Fruit fly (Drosophila melanogaster): ENCODE data around the gene CG17776.
A peak's percentile ranks its signal among the peaks of the same experiment; 100 is the strongest.

The CG17776 gene

DNA sequence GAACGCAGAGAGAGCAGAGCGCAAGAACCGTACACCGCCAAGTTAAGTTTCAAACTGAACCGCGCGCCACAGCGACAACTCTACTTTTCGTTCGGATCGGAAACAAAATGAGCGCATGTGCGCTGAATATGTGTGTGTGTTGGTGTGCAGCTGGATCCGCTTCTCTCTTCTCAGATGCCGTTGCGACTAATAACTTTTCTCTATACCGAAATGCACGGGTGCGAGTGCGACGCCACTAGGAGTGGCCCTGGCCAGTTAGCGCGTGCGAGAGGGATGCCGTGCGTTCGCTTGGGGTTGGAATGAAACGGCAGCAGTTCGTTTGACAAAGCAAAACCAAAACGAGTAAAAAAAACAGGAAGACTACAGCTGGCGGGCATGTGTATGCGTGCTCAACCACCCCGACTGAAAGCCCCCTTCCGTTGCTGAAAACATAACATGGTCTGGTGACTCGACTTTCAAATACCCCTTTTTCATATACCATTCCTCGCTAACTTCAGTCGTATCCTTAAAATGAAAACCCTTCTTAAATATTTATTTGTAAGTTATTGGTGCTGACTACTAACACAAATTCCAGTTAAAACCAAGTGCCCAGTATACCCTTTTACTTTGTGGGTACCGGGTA, 47.6 kb upstream of the CG17776 start (continued):
- TF ChIP-seq CG10147 (GFP tag; optimal IDR thresholded peaks at IDR 0.05): peak; percentile 100
- TF ChIP-seq Max (GFP tag; optimal IDR thresholded peaks at IDR 0.05): peak; percentile 100
- peak; percentile 100 for TF ChIP-seq D19B (GFP tag; optimal IDR thresholded peaks at IDR 0.05)
- peak; percentile 93 for TF ChIP-seq Adf1 (GFP tag; IDR thresholded peaks at IDR 0.05)
- TF ChIP-seq bcd (GFP tag; optimal IDR thresholded peaks at IDR 0.05): peak; percentile 100
- peak; percentile 100 for TF ChIP-seq Ravus (GFP tag; IDR thresholded peaks at IDR 0.05)
- TF ChIP-seq lmd (GFP tag; IDR thresholded peaks at IDR 0.05): peak; percentile 100
- TF ChIP-seq CG10543 (GFP tag; optimal IDR thresholded peaks at IDR 0.05): peak; percentile 96
- peak; percentile 95 for TF ChIP-seq stwl (tag; optimal IDR thresholded peaks at IDR 0.05)
- TF ChIP-seq Sry-β (GFP tag; optimal IDR thresholded peaks at IDR 0.05): peak; percentile 82
- no peak for TF ChIP-seq Tbp (GFP tag; optimal IDR thresholded peaks at IDR 0.05)
- peak; percentile 100 for TF ChIP-seq az2 (GFP tag; optimal IDR thresholded peaks at IDR 0.05)
- TF ChIP-seq br (optimal IDR thresholded peaks at IDR 0.05): no peak
- peak; percentile 100 for TF ChIP-seq Oaz (GFP tag; IDR thresholded peaks at IDR 0.05)
- peak; percentile 100 for TF ChIP-seq Sox102F (GFP tag; optimal IDR thresholded peaks at IDR 0.05)
- peak; percentile 98 for TF ChIP-seq trem (tag; optimal IDR thresholded peaks at IDR 0.05)
- peak; percentile 100 for TF ChIP-seq CG14014 (GFP tag; IDR thresholded peaks at IDR 0.05)
- peak; percentile 100 for TF ChIP-seq sens (GFP tag)
- TF ChIP-seq Opbp (GFP tag; IDR thresholded peaks at IDR 0.05; ENCODE audit: partially characterized antibody): 0 out of 3 replicates have a peak, but pooled peaks have one; percentile 28
- TF ChIP-seq kay (GFP tag; optimal IDR thresholded peaks at IDR 0.05): peak; percentile 100
- TF ChIP-seq CG2202 (tag; optimal IDR thresholded peaks at IDR 0.05): peak; percentile 100
- TF ChIP-seq tio (GFP tag; optimal IDR thresholded peaks at IDR 0.05): peak; percentile 99
- TF ChIP-seq insv (GFP tag; optimal IDR thresholded peaks at IDR 0.05): peak; percentile 71 to 87
- TF ChIP-seq Atf-2 (GFP tag; optimal IDR thresholded peaks at IDR 0.05): peak; percentile 100
- TF ChIP-seq B-H2 (GFP tag; optimal IDR thresholded peaks at IDR 0.05): peak; percentile 99
- peak; percentile 100 for TF ChIP-seq Drgx (GFP tag; IDR thresholded peaks at IDR 0.05)
- no peak for TF ChIP-seq Sin3A (optimal IDR thresholded peaks at IDR 0.05)
- no peak; the same call in 2 of the 3 replicates for TF ChIP-seq CG34224 (GFP tag; IDR thresholded peaks at IDR 0.05; ENCODE audit: partially characterized antibody)
- TF ChIP-seq CG10366 (GFP tag; IDR thresholded peaks at IDR 0.05): peak; percentile 100
- TF ChIP-seq gro (GFP tag; optimal IDR thresholded peaks at IDR 0.05): peak; percentile 100
- TF ChIP-seq wek (GFP tag; optimal IDR thresholded peaks at IDR 0.05): peak; percentile 98
- TF ChIP-seq CG8765 (GFP tag; IDR thresholded peaks at IDR 0.05): peak; percentile 100
- peak; percentile 100 for TF ChIP-seq CHES-1-like (GFP tag; optimal IDR thresholded peaks at IDR 0.05)
- peak; percentile 100 for TF ChIP-seq CG5953 (GFP tag; IDR thresholded peaks at IDR 0.05)
- peak; percentile 95 for TF ChIP-seq Nf-YC (tag; optimal IDR thresholded peaks at IDR 0.05)
- peak; percentile 100 for TF ChIP-seq repo (GFP tag; optimal IDR thresholded peaks at IDR 0.05)
- peak; percentile 98 for TF ChIP-seq D19A (tag; optimal IDR thresholded peaks at IDR 0.05)
- peak; percentile 97 for TF ChIP-seq CG4360 (GFP tag; IDR thresholded peaks at IDR 0.05)
- TF ChIP-seq Blimp-1 (GFP tag; optimal IDR thresholded peaks at IDR 0.05): peak; percentile 99
- TF ChIP-seq gt (GFP tag; IDR thresholded peaks at IDR 0.05): peak; percentile 100
- TF ChIP-seq hth (optimal IDR thresholded peaks at IDR 0.05): no peak
- peak; percentile 100 for TF ChIP-seq Mrtf (GFP tag; IDR thresholded peaks at IDR 0.05)
- TF ChIP-seq hkb (optimal IDR thresholded peaks at IDR 0.05): no peak
- peak; percentile 100 for TF ChIP-seq hkb (GFP tag; IDR thresholded peaks at IDR 0.05)
- peak; percentile 100 for TF ChIP-seq CG7786 (GFP tag; optimal IDR thresholded peaks at IDR 0.05)
- TF ChIP-seq Dref (GFP tag; IDR thresholded peaks at IDR 0.05): peak; percentile 60
- TF ChIP-seq CG3163 (GFP tag; optimal IDR thresholded peaks at IDR 0.05): peak; percentile 96
- peak; percentile 98 for TF ChIP-seq CG10321 (GFP tag; IDR thresholded peaks at IDR 0.05)
- TF ChIP-seq CG18619 (GFP tag; optimal IDR thresholded peaks at IDR 0.05): peak; percentile 100
- TF ChIP-seq Stat92E (GFP tag; optimal IDR thresholded peaks at IDR 0.05): peak in 1 of 3 experiments; percentile 99
- TF ChIP-seq emc (GFP tag; optimal IDR thresholded peaks at IDR 0.05): peak; percentile 100
